Worm (Caenorhabditis elegans): ENCODE measurements around the gene C04C3.9.

DNA sequence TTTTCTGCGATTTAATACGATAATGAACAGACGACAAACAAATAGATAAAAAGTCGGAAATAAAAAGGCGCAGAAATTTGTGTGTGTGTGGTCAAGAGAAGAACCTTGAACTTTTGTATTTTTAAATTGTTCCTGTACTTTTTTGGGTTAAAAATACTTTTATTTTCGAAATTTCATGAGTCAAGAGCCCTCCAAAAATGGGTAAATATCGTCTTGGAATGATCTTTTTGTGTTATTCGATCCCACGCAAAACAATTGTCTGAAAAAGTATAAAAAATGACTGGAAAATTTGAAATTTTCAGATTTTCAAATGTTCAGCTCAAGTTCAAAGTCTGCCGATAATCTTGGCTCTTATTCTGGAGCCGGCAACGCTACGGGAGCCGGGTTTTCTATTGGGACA is 32.8 kb downstream of the C04C3.9 start, which contains the start of gene C04C3.14:
- TF ChIP-seq flt-1 (GFP tag; IDR thresholded peaks at IDR 0.05) (no peak), T22C8.4 (GFP tag; IDR thresholded peaks at IDR 0.05) (no peak), tab-1 (GFP tag; IDR thresholded peaks at IDR 0.05) (no peak)

All from whole organism, midembryonic.